Fruit fly (Drosophila melanogaster): Measurements from ENCODE around the gene Gr21a.

DNA sequence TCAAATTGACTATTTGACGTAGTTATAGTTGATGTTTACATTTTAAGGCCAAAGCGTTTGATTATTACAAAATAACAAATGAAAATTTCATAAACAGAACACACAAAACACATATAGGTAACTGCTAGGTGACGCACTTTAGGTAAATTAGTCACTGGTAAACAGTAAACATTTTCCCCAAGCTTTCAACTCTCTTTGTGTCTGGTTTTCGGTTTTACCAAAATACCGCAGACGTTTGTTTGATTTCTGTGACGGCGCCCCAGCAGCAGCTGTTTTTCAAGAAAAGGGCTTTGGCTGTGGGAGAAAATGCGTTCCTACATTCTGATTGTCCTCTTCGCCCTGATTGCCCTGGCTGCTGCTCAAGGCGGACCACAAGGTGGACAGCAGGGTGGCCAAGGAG is 4.0 kb upstream of the Gr21a start, which contains the start of gene CG13946:
- no peak for TF ChIP-seq pad (GFP tag; optimal IDR thresholded peaks at IDR 0.05)
- TF ChIP-seq Hr96 (GFP tag; optimal IDR thresholded peaks at IDR 0.05), result no peak
- TF ChIP-seq bab1 (GFP tag; optimal IDR thresholded peaks at IDR 0.05), result no peak
- no peak for TF ChIP-seq CG5204 (GFP tag; optimal IDR thresholded peaks at IDR 0.05)
- no peak for TF ChIP-seq CG14711 (tag; optimal IDR thresholded peaks at IDR 0.05)
- no peak for TF ChIP-seq Crg-1 (GFP tag; optimal IDR thresholded peaks at IDR 0.05)
- TF ChIP-seq kay (GFP tag; ENCODE audit: borderline replicate concordance), result no peak
- no peak for TF ChIP-seq CG33017 (tag; optimal IDR thresholded peaks at IDR 0.05)
- TF ChIP-seq CG11617 (GFP tag; optimal IDR thresholded peaks at IDR 0.05), result no peak
- TF ChIP-seq toe (GFP tag; optimal IDR thresholded peaks at IDR 0.05), result no peak
- no peak for TF ChIP-seq CG7101 (tag; optimal IDR thresholded peaks at IDR 0.05)

Measured in whole organism, adult.